Worm (Caenorhabditis elegans): ENCODE data around the gene trxr-1.

DNA sequence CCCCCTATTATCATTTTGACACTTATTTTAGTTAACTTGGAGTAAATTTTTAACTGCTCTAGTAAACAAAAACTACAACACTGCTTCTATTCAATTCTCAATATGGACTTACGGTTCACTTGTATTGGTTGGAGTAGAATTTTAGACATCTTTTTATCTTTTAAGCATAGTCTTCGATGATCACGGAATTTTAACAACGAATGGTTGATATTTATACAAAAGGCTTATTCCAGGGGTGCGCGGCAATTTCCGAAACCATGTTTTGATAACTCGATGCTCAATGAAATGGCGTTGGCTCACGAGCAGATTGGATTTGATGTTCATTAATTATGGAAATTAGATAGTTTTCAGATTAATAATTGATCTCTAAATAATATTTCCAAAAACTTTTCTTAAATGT is 31.7 kb downstream of the trxr-1 start:
- TF ChIP-seq nhr-28 (tag; optimal IDR thresholded peaks at IDR 0.05) (no peak), pha-4 (tag; optimal IDR thresholded peaks at IDR 0.05) (no peak), snpc-4 (tag; optimal IDR thresholded peaks at IDR 0.05) (no peak), pqm-1 (tag; optimal IDR thresholded peaks at IDR 0.05) (no peak), tbx-2 (tag; optimal IDR thresholded peaks at IDR 0.05) (no peak), zag-1 (tag; optimal IDR thresholded peaks at IDR 0.05) (no peak), ama-1 (optimal IDR thresholded peaks at IDR 0.05) (no peak), nfya-1 (tag; optimal IDR thresholded peaks at IDR 0.05; ENCODE audit: insufficient read depth) (no peak), ceh-9 (tag; optimal IDR thresholded peaks at IDR 0.05) (no peak), unc-39 (tag; optimal IDR thresholded peaks at IDR 0.05) (no peak), mdl-1 (tag; optimal IDR thresholded peaks at IDR 0.05) (no peak), nhr-25 (tag; optimal IDR thresholded peaks at IDR 0.05) (no peak), nhr-11 (tag; optimal IDR thresholded peaks at IDR 0.05) (no peak), sea-2 (GFP tag; optimal IDR thresholded peaks at IDR 0.05) (no peak)

All from whole organism, L3 larva.